Fruit fly (Drosophila melanogaster) whole organism, embryonic: ENCODE measurements around the gene Phb1.
A peak's percentile ranks its signal among the peaks of the same experiment; 100 is the strongest.

Experiments
- ATbp ChIP-seq: fragments of 200-800 bp; sonication (Bioruptor generic); optimal IDR thresholded peaks from 2 replicates; lab custom pipeline; 2017; ENCODE audit warnings: missing biosample characterization, mild to moderate bottlenecking, missing genetic modification characterization, missing genetic modification reagents
- Adf1 ChIP-seq: fragments of 200-800 bp; sonication (Bioruptor generic); IDR thresholded peaks from 2 replicates; pipeline ENCODE4 v1.3.6; 2022; ENCODE audit warnings: missing biosample characterization, missing genetic modification characterization
- Antp ChIP-seq: fragments of 200-800 bp; sonication (Bioruptor generic); optimal IDR thresholded peaks from 3 replicates; lab custom pipeline; 2016; ENCODE audit warnings: missing biosample characterization, missing genetic modification characterization
- CG10209 ChIP-seq: fragments of 200-800 bp; sonication (Bioruptor generic); optimal IDR thresholded peaks from 3 replicates; lab custom pipeline; 2017; ENCODE audit warnings: missing biosample characterization, mild to moderate bottlenecking, missing genetic modification characterization, missing genetic modification reagents
- CG10979 ChIP-seq: fragments of 200-800 bp; sonication (Bioruptor generic); optimal IDR thresholded peaks from 2 replicates; lab custom pipeline; 2018; ENCODE audit warnings: missing biosample characterization, mild to moderate bottlenecking, missing genetic modification characterization, moderate library complexity
- CG12299 ChIP-seq: fragments of 200-800 bp; sonication (Bioruptor generic); optimal IDR thresholded peaks from 2 replicates; lab custom pipeline; 2018; ENCODE audit warnings: missing biosample characterization, mild to moderate bottlenecking, missing genetic modification characterization
- CG12942 ChIP-seq: fragments of 200-800 bp; sonication (Bioruptor generic); optimal IDR thresholded peaks from 3 replicates; lab custom pipeline; 2016; ENCODE audit warnings: missing biosample characterization, missing genetic modification characterization
- CG15269 ChIP-seq: fragments of 200-800 bp; sonication (Bioruptor generic); optimal IDR thresholded peaks from 2 replicates; lab custom pipeline; 2018; ENCODE audit warnings: missing biosample characterization, mild to moderate bottlenecking, missing genetic modification characterization, moderate library complexity
- CG1647 ChIP-seq: fragments of 200-800 bp; sonication (Bioruptor generic); optimal IDR thresholded peaks from 3 replicates; lab custom pipeline; 2016; ENCODE audit warnings: missing biosample characterization, missing genetic modification characterization
- CG16813 ChIP-seq: fragments of 200-800 bp; sonication (Bioruptor generic); IDR thresholded peaks from 3 replicates; pipeline ENCODE4 v1.3.6; 2022; ENCODE audit warnings: missing biosample characterization, missing genetic modification characterization; ENCODE audit not compliant: partially characterized antibody
- CG17361 ChIP-seq: fragments of 200-800 bp; sonication (Bioruptor generic); IDR thresholded peaks from 3 replicates; pipeline ENCODE4 v1.3.6; 2022; ENCODE audit warnings: missing biosample characterization, missing genetic modification characterization
- CG17385 ChIP-seq: fragments of 200-800 bp; sonication (Bioruptor generic); optimal IDR thresholded peaks from 3 replicates; lab custom pipeline; 2018; ENCODE audit warnings: missing biosample characterization, mild to moderate bottlenecking, missing genetic modification characterization
- CG1832 ChIP-seq: fragments of 200-800 bp; sonication (Bioruptor generic); optimal IDR thresholded peaks from 2 replicates; lab custom pipeline; 2017; ENCODE audit warnings: missing biosample characterization, mild to moderate bottlenecking, missing genetic modification characterization, inconsistent platforms
- CG18476 ChIP-seq: fragments of 200-800 bp; sonication (Bioruptor generic); optimal IDR thresholded peaks from 2 replicates; lab custom pipeline; 2016; ENCODE audit warnings: missing biosample characterization, mild to moderate bottlenecking, missing genetic modification characterization
- CG2116 ChIP-seq: fragments of 200-800 bp; sonication (Bioruptor generic); optimal IDR thresholded peaks from 3 replicates; lab custom pipeline; 2018; ENCODE audit warnings: missing biosample characterization, mild to moderate bottlenecking, missing genetic modification characterization
- CG2678 ChIP-seq: fragments of 200-800 bp; sonication (Bioruptor generic); optimal IDR thresholded peaks from 3 replicates; lab custom pipeline; 2019; ENCODE audit warnings: missing biosample characterization, mild to moderate bottlenecking, missing genetic modification characterization, moderate library complexity
- CG31441 ChIP-seq: fragments of 200-800 bp; sonication (Bioruptor generic); IDR thresholded peaks from 2 replicates; pipeline ENCODE4 v1.3.6; 2022; ENCODE audit warnings: missing biosample characterization, missing genetic modification characterization
- CG3163 ChIP-seq: fragments of 200-800 bp; sonication (Bioruptor generic); optimal IDR thresholded peaks from 3 replicates; lab custom pipeline; 2016; ENCODE audit warnings: missing biosample characterization, missing genetic modification characterization
- CG32772 ChIP-seq: fragments of 200-800 bp; sonication (Bioruptor generic); IDR thresholded peaks from 2 replicates; pipeline ENCODE4 v1.3.6; 2022; ENCODE audit warnings: missing biosample characterization, missing genetic modification characterization
- CG3407 ChIP-seq: fragments of 200-800 bp; sonication (Bioruptor generic); optimal IDR thresholded peaks from 2 replicates; lab custom pipeline; 2018; ENCODE audit warnings: missing biosample characterization, mild to moderate bottlenecking, missing genetic modification characterization
- CG3838 ChIP-seq: fragments of 200-800 bp; sonication (Bioruptor generic); optimal IDR thresholded peaks from 3 replicates; lab custom pipeline; 2016; ENCODE audit warnings: missing biosample characterization, missing genetic modification characterization
- CG6791 ChIP-seq: fragments of 200-800 bp; sonication (Bioruptor generic); IDR thresholded peaks from 3 replicates; pipeline ENCODE4 v1.3.6; 2022; ENCODE audit warnings: missing biosample characterization, missing genetic modification characterization; ENCODE audit not compliant: partially characterized antibody
- CG6813 ChIP-seq: fragments of 200-800 bp; sonication (Bioruptor generic); optimal IDR thresholded peaks from 2 replicates; lab custom pipeline; 2017; ENCODE audit warnings: missing biosample characterization, missing genetic modification characterization, mild to moderate bottlenecking, moderate library complexity, missing genetic modification reagents
- CG7372 ChIP-seq: fragments of 200-800 bp; sonication (Bioruptor generic); IDR thresholded peaks from 2 replicates; pipeline ENCODE4 v1.3.6; 2022; ENCODE audit warnings: missing biosample characterization, missing genetic modification characterization
- CG9727 ChIP-seq: fragments of 200-800 bp; sonication (Bioruptor generic); optimal IDR thresholded peaks from 3 replicates; lab custom pipeline; 2017; ENCODE audit warnings: missing biosample characterization, mild to moderate bottlenecking, missing genetic modification characterization
- CG9817 ChIP-seq: fragments of 200-800 bp; sonication (Bioruptor generic); optimal IDR thresholded peaks from 2 replicates; lab custom pipeline; 2018; ENCODE audit warnings: missing biosample characterization, mild to moderate bottlenecking, missing genetic modification characterization, moderate library complexity
- HLH54F ChIP-seq: fragments of 200-800 bp; sonication (Bioruptor generic); optimal IDR thresholded peaks from 3 replicates; lab custom pipeline; 2016; ENCODE audit warnings: missing biosample characterization, missing genetic modification characterization
- NfI ChIP-seq: fragments of 200-800 bp; sonication (Bioruptor generic); optimal IDR thresholded peaks from 3 replicates; lab custom pipeline; 2018; ENCODE audit warnings: missing biosample characterization, mild to moderate bottlenecking, missing genetic modification characterization, moderate library complexity
- Pdp1 ChIP-seq, 2 experiments: fragments of 200-800 bp; sonication (Bioruptor generic); optimal IDR thresholded peaks; 3 replicates each; lab custom pipeline; 2016; ENCODE audit warnings: missing biosample characterization in 2 of 2, missing genetic modification characterization in 2 of 2, mild to moderate bottlenecking in 1 of 2, moderate library complexity in 1 of 2
- Side ChIP-seq: fragments of 200-800 bp; sonication (Bioruptor generic); optimal IDR thresholded peaks from 2 replicates; lab custom pipeline; 2016; ENCODE audit warnings: missing biosample characterization, missing genetic modification characterization
- Sox100B ChIP-seq: fragments of 200-800 bp; sonication (Bioruptor generic); optimal IDR thresholded peaks from 3 replicates; lab custom pipeline; 2018; ENCODE audit warnings: missing biosample characterization, mild to moderate bottlenecking, missing genetic modification characterization
- Xbp1 ChIP-seq: fragments of 200-800 bp; sonication (Bioruptor generic); optimal IDR thresholded peaks from 3 replicates; lab custom pipeline; 2016; ENCODE audit warnings: missing biosample characterization, mild to moderate bottlenecking, missing genetic modification characterization
- Xrp1 ChIP-seq: fragments of 200-800 bp; sonication (Bioruptor generic); IDR thresholded peaks from 2 replicates; pipeline ENCODE4 v1.3.6; 2022; ENCODE audit warnings: missing biosample characterization, missing genetic modification characterization
- abd-A ChIP-seq: fragments of 200-800 bp; sonication (Bioruptor generic); optimal IDR thresholded peaks from 3 replicates; lab custom pipeline; 2019; ENCODE audit warnings: missing biosample characterization, mild to moderate bottlenecking, missing genetic modification characterization, moderate library complexity
- bab2 ChIP-seq: fragments of 200-800 bp; sonication (Bioruptor generic); optimal IDR thresholded peaks from 2 replicates; lab custom pipeline; 2016; ENCODE audit warnings: missing biosample characterization, missing genetic modification characterization
- bsh ChIP-seq, 2 experiments: fragments of 200-800 bp; sonication (Bioruptor generic); optimal IDR thresholded peaks; 2 replicates each; lab custom pipeline; 2017 to 2018; ENCODE audit warnings: mild to moderate bottlenecking in 2 of 2, missing biosample characterization in 2 of 2, missing genetic modification characterization in 2 of 2, moderate library complexity in 1 of 2
- cas ChIP-seq: fragments of 200-800 bp; sonication (Bioruptor generic); IDR thresholded peaks from 2 replicates; pipeline ENCODE4 v1.3.6; 2022; ENCODE audit warnings: missing biosample characterization, missing genetic modification characterization
- chif ChIP-seq, 2 experiments: fragments of 200-800 bp; sonication (Bioruptor generic); optimal IDR thresholded peaks; 3 replicates each; lab custom pipeline; 2016; ENCODE audit warnings: missing biosample characterization in 2 of 2, missing genetic modification characterization in 2 of 2
- ewg ChIP-seq: fragments of 200-800 bp; sonication (Bioruptor generic); optimal IDR thresholded peaks from 3 replicates; lab custom pipeline; 2017; ENCODE audit warnings: mild to moderate bottlenecking, missing biosample characterization, missing genetic modification reagents, missing genetic modification characterization
- grau ChIP-seq: fragments of 200-800 bp; optimal IDR thresholded peaks from 3 replicates; lab custom pipeline; 2019; ENCODE audit warnings: missing biosample characterization, mild to moderate bottlenecking, missing genetic modification characterization, moderate library complexity
- ind ChIP-seq: fragments of 200-800 bp; sonication (Bioruptor generic); optimal IDR thresholded peaks from 3 replicates; lab custom pipeline; 2016; ENCODE audit warnings: missing biosample characterization, missing genetic modification characterization
- klu ChIP-seq: fragments of 200-800 bp; sonication (Bioruptor generic); IDR thresholded peaks from 2 replicates; pipeline ENCODE4 v1.3.6; 2022; ENCODE audit warnings: missing biosample characterization, missing genetic modification characterization
- pho ChIP-seq: fragments of 200-800 bp; sonication (Bioruptor generic); optimal IDR thresholded peaks from 2 replicates; lab custom pipeline; 2016; ENCODE audit warnings: missing biosample characterization, missing genetic modification characterization
- prd ChIP-seq, 3 experiments: fragments of >200 bp in 2 of 3; fragments of 200-800 bp in 1 of 3; sonication (Bioruptor generic) in 1 of 3; optimal IDR thresholded peaks in 2 of 3; IDR thresholded peaks in 1 of 3; 2 replicates in 2 of 3; 3 replicates in 1 of 3; pipeline versions ENCODE4 v1.3.6 to Lab custom; 2017 to 2022; ENCODE audit warnings: missing biosample characterization in 1 of 3, missing genetic modification characterization in 1 of 3
- tin ChIP-seq: fragments of 200-800 bp; sonication (Bioruptor generic); optimal IDR thresholded peaks from 3 replicates; lab custom pipeline; 2016; ENCODE audit warnings: missing biosample characterization, missing genetic modification characterization
- tio ChIP-seq: fragments of 200-800 bp; sonication (Bioruptor generic); optimal IDR thresholded peaks from 2 replicates; lab custom pipeline; 2017; ENCODE audit warnings: missing biosample characterization, missing genetic modification characterization, inconsistent platforms
- zfh2 ChIP-seq: fragments of 200-800 bp; sonication (Bioruptor generic); optimal IDR thresholded peaks from 2 replicates; lab custom pipeline; 2016; ENCODE audit warnings: missing biosample characterization, missing genetic modification characterization

Gene Phb1

dm6 chr2L:19158679-19159551 is 35.2 kb upstream of the Phb1 start (continued):
- TF ChIP-seq CG6791 (GFP tag; lab: Robert Waterston, UW): no peak
- TF ChIP-seq chif (GFP tag; optimal IDR thresholded peaks at IDR 0.05; lab: Kevin White, UChicago): peak; percentile 28 to 55
- TF ChIP-seq Adf1 (GFP tag; lab: Robert Waterston, UW): 0 out of 2 replicates have a peak, but pooled peaks have one; percentile 7
- no peak for TF ChIP-seq CG16813
- peak; percentile 14 for TF ChIP-seq ATbp
- TF ChIP-seq CG7372: 0 out of 2 replicates have a peak, but pooled peaks have one; percentile 36
- peak; percentile 13 for TF ChIP-seq CG18476 (GFP tag; lab: Kevin White, UChicago)
- TF ChIP-seq CG3407 (GFP tag; lab: Kevin White, UChicago): peak; percentile 30
- TF ChIP-seq HLH54F (GFP tag; lab: Kevin White, UChicago): peak; percentile 36
- peak; percentile 33 for TF ChIP-seq CG2116 (GFP tag; lab: Kevin White, UChicago)
- TF ChIP-seq Antp (GFP tag; lab: Kevin White, UChicago): peak; percentile 30
- peak; percentile 7 for TF ChIP-seq CG12299 (tag; lab: Kevin White, UChicago)
- TF ChIP-seq CG10209: peak; percentile 25
- peak; percentile 26 for TF ChIP-seq CG15269 (tag; lab: Kevin White, UChicago)
- no peak for TF ChIP-seq cas (GFP tag; lab: Robert Waterston, UW)
- peak; percentile 32 for TF ChIP-seq Sox100B (GFP tag; lab: Kevin White, UChicago)
- TF ChIP-seq CG1647 (GFP tag; lab: Kevin White, UChicago): peak; percentile 35
- TF ChIP-seq CG6813 (GFP tag; lab: Kevin White, UChicago): peak; percentile 51
- TF ChIP-seq abd-A: no peak
- TF ChIP-seq Xrp1: peak; percentile 50; the same call in 1 of the 2 replicates
- TF ChIP-seq Side: peak; percentile 36
- TF ChIP-seq tin: peak; percentile 28
- TF ChIP-seq ind: peak; percentile 58
- peak; percentile 0 for TF ChIP-seq pho
- peak in 1 of 2 experiments; percentile 48 for TF ChIP-seq bsh (GFP tag; optimal IDR thresholded peaks at IDR 0.05; lab: Kevin White, UChicago)
- 0 out of 2 replicates have a peak, but pooled peaks have one; percentile 12 for TF ChIP-seq klu (GFP tag; lab: Robert Waterston, UW)
- TF ChIP-seq NfI (GFP tag; lab: Kevin White, UChicago): peak; percentile 39
- peak; percentile 14 for TF ChIP-seq Pdp1 (GFP tag; optimal IDR thresholded peaks at IDR 0.05; lab: Kevin White, UChicago)
- peak; percentile 40 for TF ChIP-seq CG1832 (GFP tag; lab: Kevin White, UChicago)
- TF ChIP-seq Xbp1 (GFP tag; lab: Kevin White, UChicago): peak; percentile 51
- TF ChIP-seq CG12942: peak; percentile 16
- TF ChIP-seq bab2 (GFP tag; lab: Kevin White, UChicago): peak; percentile 54
- TF ChIP-seq CG3838: peak; percentile 55
- peak; percentile 10 for TF ChIP-seq ewg (GFP tag; lab: Kevin White, UChicago)
- peak; percentile 48 for TF ChIP-seq tio (GFP tag; lab: Kevin White, UChicago)
- TF ChIP-seq CG2678 (tag; lab: Kevin White, UChicago): peak; percentile 48
- no peak for TF ChIP-seq CG32772 (GFP tag; lab: Robert Waterston, UW)
- TF ChIP-seq CG9817 (tag; lab: Kevin White, UChicago): peak; percentile 19
- peak; percentile 42 for TF ChIP-seq CG9727 (GFP tag; lab: Kevin White, UChicago)
- TF ChIP-seq CG17385 (GFP tag; lab: Kevin White, UChicago): peak; percentile 91
- peak; percentile 18 for TF ChIP-seq CG3163 (GFP tag; lab: Kevin White, UChicago)
- peak; percentile 87 for TF ChIP-seq grau (tag; lab: Kevin White, UChicago)
- TF ChIP-seq CG17361 (GFP tag; lab: Robert Waterston, UW): peak; percentile 70; the same call in 2 of the 3 replicates
- TF ChIP-seq prd (optimal IDR thresholded peaks at IDR 0.05; lab: Kevin White, UChicago): no peak
- 0 out of 3 replicates have a peak, but pooled peaks have one; percentile 38 for TF ChIP-seq prd (GFP tag; IDR thresholded peaks at IDR 0.05; lab: Robert Waterston, UW)
- TF ChIP-seq CG31441: peak; percentile 53; the same call in 1 of the 2 replicates
- no peak for TF ChIP-seq zfh2 (GFP tag; lab: Kevin White, UChicago)
- peak; percentile 9 for TF ChIP-seq CG10979
